Worm (Caenorhabditis elegans): ENCODE results near the gene C14H10.3.

C14H10.3 gene

ce11 chrX:10238146-10238749 lies 10.3 kb upstream of the C14H10.3 start:
- TF ChIP-seq ztf-11 (tag; optimal IDR thresholded peaks at IDR 0.05) (no peak), gmeb-1 (tag; optimal IDR thresholded peaks at IDR 0.05) (no peak), skn-1 (tag; optimal IDR thresholded peaks at IDR 0.05) (no peak), sem-4 (tag; optimal IDR thresholded peaks at IDR 0.05) (peak; percentile 35), nhr-25 (tag; optimal IDR thresholded peaks at IDR 0.05) (peak; percentile 80), Y55F3AM.14 (GFP tag; optimal IDR thresholded peaks at IDR 0.05) (no peak), sma-9 (GFP tag; optimal IDR thresholded peaks at IDR 0.05) (peak; percentile 68), sma-9 (tag; optimal IDR thresholded peaks at IDR 0.05) (no peak), mab-5 (tag; optimal IDR thresholded peaks at IDR 0.05) (no peak), nhr-21 (tag; optimal IDR thresholded peaks at IDR 0.05) (peak; percentile 48), ama-1 (optimal IDR thresholded peaks at IDR 0.05) (no peak), lsy-2 (tag; optimal IDR thresholded peaks at IDR 0.05) (peak in 1 of 2 experiments; percentile 53), crh-2 (tag; optimal IDR thresholded peaks at IDR 0.05) (peak; percentile 48), nhr-11 (tag; optimal IDR thresholded peaks at IDR 0.05) (no peak), nhr-23 (tag; optimal IDR thresholded peaks at IDR 0.05) (no peak), nhr-12 (tag; optimal IDR thresholded peaks at IDR 0.05) (no peak), ceh-82 (tag; optimal IDR thresholded peaks at IDR 0.05) (no peak), dmd-4 (tag; optimal IDR thresholded peaks at IDR 0.05) (no peak), sma-3 (GFP tag; optimal IDR thresholded peaks at IDR 0.05) (peak; percentile 19), ceh-16 (tag; optimal IDR thresholded peaks at IDR 0.05) (no peak), zag-1 (tag; optimal IDR thresholded peaks at IDR 0.05) (no peak), nhr-129 (tag; optimal IDR thresholded peaks at IDR 0.05) (no peak), lin-13 (GFP tag; optimal IDR thresholded peaks at IDR 0.05) (no peak), unc-62 (GFP tag; optimal IDR thresholded peaks at IDR 0.05) (no peak), nhr-237 (tag; optimal IDR thresholded peaks at IDR 0.05) (no peak), peb-1 (tag; optimal IDR thresholded peaks at IDR 0.05) (no peak), nhr-77 (tag; optimal IDR thresholded peaks at IDR 0.05) (no peak), F13H6.1 (tag; optimal IDR thresholded peaks at IDR 0.05) (peak; percentile 68), aly-2 (tag; optimal IDR thresholded peaks at IDR 0.05) (no peak), blmp-1 (tag; optimal IDR thresholded peaks at IDR 0.05; ENCODE audit: insufficient read depth) (peak; percentile 42), fos-1 (tag; optimal IDR thresholded peaks at IDR 0.05) (peak; percentile 6), ztf-4 (tag; optimal IDR thresholded peaks at IDR 0.05) (no peak), elt-1 (tag; optimal IDR thresholded peaks at IDR 0.05) (no peak), R02D3.7 (tag; optimal IDR thresholded peaks at IDR 0.05) (no peak), nhr-10 (tag; optimal IDR thresholded peaks at IDR 0.05) (no peak), C34F6.9 (tag; optimal IDR thresholded peaks at IDR 0.05) (peak; percentile 44), mbf-1 (tag; optimal IDR thresholded peaks at IDR 0.05) (no peak), snpc-4 (tag; optimal IDR thresholded peaks at IDR 0.05) (no peak)

ce11 chrX:10236844-10237243 lies 8.9 kb upstream of the C14H10.3 start, which contains the start of gene zipt-13:
TSS of gene zipt-13 (minus strand) at chrX:10236944.
- TF ChIP-seq Y55F3AM.14 (GFP tag; optimal IDR thresholded peaks at IDR 0.05), result no peak
- TF ChIP-seq nhr-6 (tag; optimal IDR thresholded peaks at IDR 0.05), result no peak
- no peak for TF ChIP-seq lsy-2 (tag; optimal IDR thresholded peaks at IDR 0.05)
- TF ChIP-seq nhr-11 (tag; optimal IDR thresholded peaks at IDR 0.05), result no peak
- TF ChIP-seq nhr-25 (tag; optimal IDR thresholded peaks at IDR 0.05), result peak; percentile 24
- no peak for TF ChIP-seq R02D3.7 (tag; optimal IDR thresholded peaks at IDR 0.05)
- no peak for TF ChIP-seq mbf-1 (tag; optimal IDR thresholded peaks at IDR 0.05)
- no peak for TF ChIP-seq alr-1 (tag; optimal IDR thresholded peaks at IDR 0.05)
- TF ChIP-seq unc-55 (GFP tag; optimal IDR thresholded peaks at IDR 0.05), result no peak
- no peak for TF ChIP-seq sma-3 (GFP tag; optimal IDR thresholded peaks at IDR 0.05)
- no peak for TF ChIP-seq gmeb-1 (tag; optimal IDR thresholded peaks at IDR 0.05)
- no peak for TF ChIP-seq crh-2 (tag; optimal IDR thresholded peaks at IDR 0.05)
- TF ChIP-seq nhr-21 (tag; optimal IDR thresholded peaks at IDR 0.05), result no peak
- peak; percentile 27 for TF ChIP-seq sem-4 (tag; optimal IDR thresholded peaks at IDR 0.05)
- TF ChIP-seq ceh-82 (tag; optimal IDR thresholded peaks at IDR 0.05), result no peak

- TF ChIP-seq nhr-25 (tag; optimal IDR thresholded peaks at IDR 0.05), result no peak
- no peak for TF ChIP-seq mdl-1 (tag; optimal IDR thresholded peaks at IDR 0.05)
- no peak for TF ChIP-seq Y55F3AM.14 (GFP tag; optimal IDR thresholded peaks at IDR 0.05)
- TF ChIP-seq sma-3 (GFP tag; optimal IDR thresholded peaks at IDR 0.05), result no peak
- TF ChIP-seq blmp-1 (tag; optimal IDR thresholded peaks at IDR 0.05; ENCODE audit: insufficient read depth), result no peak
- TF ChIP-seq mbf-1 (tag; optimal IDR thresholded peaks at IDR 0.05), result no peak
- no peak for TF ChIP-seq fos-1 (tag; optimal IDR thresholded peaks at IDR 0.05)
- TF ChIP-seq ztf-11 (tag; optimal IDR thresholded peaks at IDR 0.05), result no peak
- TF ChIP-seq lsy-2 (tag; optimal IDR thresholded peaks at IDR 0.05), result no peak
- TF ChIP-seq aly-2 (tag; optimal IDR thresholded peaks at IDR 0.05), result no peak
- no peak for TF ChIP-seq elt-3 (tag; optimal IDR thresholded peaks at IDR 0.05)
- no peak for TF ChIP-seq alr-1 (tag; optimal IDR thresholded peaks at IDR 0.05)
- no peak for TF ChIP-seq nhr-10 (tag; optimal IDR thresholded peaks at IDR 0.05)
- no peak for TF ChIP-seq ceh-16 (tag; optimal IDR thresholded peaks at IDR 0.05)
- TF ChIP-seq nhr-21 (tag; optimal IDR thresholded peaks at IDR 0.05), result no peak
- TF ChIP-seq unc-55 (GFP tag; optimal IDR thresholded peaks at IDR 0.05), result no peak
- no peak for TF ChIP-seq F13H6.1 (tag; optimal IDR thresholded peaks at IDR 0.05)
- no peak for TF ChIP-seq ama-1 (optimal IDR thresholded peaks at IDR 0.05)
Observed at ce11 chrX:10232395-10232794, 4.5 kb upstream of the C14H10.3 start.
